Worm (Caenorhabditis elegans) whole organism, L3 larva: Measurements from ENCODE around the gene cyd-1.
A peak's percentile ranks its signal among the peaks of the same experiment; 100 is the strongest.

Experiments used
- ZK546.5 ChIP-seq: sonication (generic microtip); optimal IDR thresholded peaks from 2 replicates; lab custom pipeline; 2017; ENCODE audit warnings: missing biosample characterization, missing genetic modification characterization
- ceh-16 ChIP-seq: sonication (generic microtip); optimal IDR thresholded peaks from 2 replicates; lab custom pipeline; 2017; ENCODE audit warnings: missing biosample characterization, missing genetic modification characterization
- lin-15B ChIP-seq: fragments of 150-350 bp; optimal IDR thresholded peaks from 2 replicates; lab custom pipeline; 2014; ENCODE audit warnings: missing biosample characterization, missing genetic modification characterization
- lin-39 ChIP-seq: fragments of 150-350 bp; optimal IDR thresholded peaks from 2 replicates; lab custom pipeline; 2018; ENCODE audit warnings: missing biosample characterization, missing genetic modification reagents, missing genetic modification characterization
- nhr-11 ChIP-seq: fragments of 150-350 bp; optimal IDR thresholded peaks from 2 replicates; lab custom pipeline; 2014; ENCODE audit warnings: missing biosample characterization, missing genetic modification characterization
- nhr-237 ChIP-seq: fragments of 150-350 bp; optimal IDR thresholded peaks from 2 replicates; lab custom pipeline; 2014; ENCODE audit warnings: missing biosample characterization, missing genetic modification characterization
- sea-2 ChIP-seq: fragments of 150-350 bp; sonication (generic microtip); optimal IDR thresholded peaks from 4 replicates; lab custom pipeline; 2014; ENCODE audit warnings: missing biosample characterization, missing genetic modification reagents, missing genetic modification characterization
- skn-1 ChIP-seq: fragments of 150-350 bp; optimal IDR thresholded peaks from 2 replicates; lab custom pipeline; 2014; ENCODE audit warnings: missing biosample characterization, missing genetic modification characterization
- unc-62 ChIP-seq: fragments of 150-350 bp; sonication (generic microtip); optimal IDR thresholded peaks from 4 replicates; lab custom pipeline; 2014; ENCODE audit warnings: missing biosample characterization, missing genetic modification reagents, missing genetic modification characterization
- ztf-11 ChIP-seq: fragments of 150-350 bp; optimal IDR thresholded peaks from 2 replicates; lab custom pipeline; 2014; ENCODE audit warnings: missing biosample characterization, missing genetic modification characterization
- ztf-4 ChIP-seq: fragments of 150-350 bp; optimal IDR thresholded peaks from 2 replicates; lab custom pipeline; 2014; ENCODE audit warnings: missing biosample characterization, missing genetic modification characterization

- TF ChIP-seq lin-15B (no peak), nhr-11 (tag; lab: Kevin White, UChicago) (no peak), ceh-16 (tag; lab: Kevin White, UChicago) (no peak), skn-1 (tag; lab: Kevin White, UChicago) (no peak), unc-62 (GFP tag; lab: Kevin White, UChicago) (no peak), ztf-11 (tag; lab: Kevin White, UChicago) (no peak), sea-2 (no peak), ZK546.5 (tag; lab: Kevin White, UChicago) (no peak), nhr-237 (tag; lab: Kevin White, UChicago) (no peak), ztf-4 (tag; lab: Kevin White, UChicago) (no peak), lin-39 (tag; lab: Kevin White, UChicago) (peak; percentile 28)
Measured at ce11 chrII:13029290-13030050, 49.1 kb downstream of the cyd-1 start.
